Worm (Caenorhabditis elegans) whole organism, L4 larva: ENCODE data around the gene K03A11.4.

Source experiments
- D1046.2 ChIP-seq: fragments of 200-800 bp; sonication (Bioruptor generic); IDR thresholded peaks from 2 replicates; pipeline ENCODE4 v1.3.6; 2022; ENCODE audit warnings: missing genetic modification characterization, missing compliant biosample characterization
- F10B5.3 ChIP-seq: sonication (generic microtip); optimal IDR thresholded peaks from 2 replicates; lab custom pipeline; 2016; ENCODE audit warnings: mild to moderate bottlenecking, missing genetic modification characterization, missing compliant biosample characterization
- F26F4.8 ChIP-seq: fragments of 200-800 bp; sonication (Bioruptor generic); conservative IDR thresholded peaks from 2 replicates; pipeline ENCODE4 v1.3.6; 2022; ENCODE audit warnings: missing genetic modification characterization, missing compliant biosample characterization
- F37D6.2 ChIP-seq: sonication (generic microtip); optimal IDR thresholded peaks from 2 replicates; lab custom pipeline; 2016; ENCODE audit warnings: mild to moderate bottlenecking, missing genetic modification characterization, missing compliant biosample characterization
- T26A8.4 ChIP-seq: fragments of 200-800 bp; sonication (Bioruptor generic); IDR thresholded peaks from 2 replicates; pipeline ENCODE4 v1.3.6; 2022; ENCODE audit warnings: missing genetic modification characterization, missing compliant biosample characterization
- Y105C5A.15 ChIP-seq: fragments of 200-800 bp; sonication (Bioruptor generic); IDR thresholded peaks from 2 replicates; pipeline ENCODE4 v1.3.6; 2022; ENCODE audit warnings: missing genetic modification characterization, missing compliant biosample characterization
- ZK546.5 ChIP-seq, 2 experiments: sonication (generic microtip); optimal IDR thresholded peaks; 2 replicates each; lab custom pipeline; 2017; ENCODE audit warnings: missing biosample characterization in 2 of 2, missing genetic modification characterization in 2 of 2
- aha-1 ChIP-seq: fragments of 150-350 bp; peaks from one replicate; lab custom pipeline; 2014; ENCODE audit warnings: missing biosample characterization, missing genetic modification characterization
- aly-2 ChIP-seq: sonication (generic microtip); optimal IDR thresholded peaks from 2 replicates; lab custom pipeline; 2018; ENCODE audit warnings: missing biosample characterization, missing genetic modification characterization
- ama-1 ChIP-seq: fragments of 150-350 bp; optimal IDR thresholded peaks from 2 replicates; lab custom pipeline; 2014; ENCODE audit warnings: inconsistent platforms, mixed read lengths
- attf-4 ChIP-seq: sonication (generic microtip); optimal IDR thresholded peaks from 3 replicates; lab custom pipeline; 2017; ENCODE audit warnings: missing biosample characterization, missing genetic modification characterization
- ceh-20 ChIP-seq: fragments of 200-800 bp; sonication (Bioruptor generic); IDR thresholded peaks from 2 replicates; pipeline ENCODE4 v1.3.6; 2022; ENCODE audit warnings: missing genetic modification reagents, missing genetic modification characterization, missing compliant biosample characterization
- ceh-28 ChIP-seq: fragments of 150-350 bp; optimal IDR thresholded peaks from 2 replicates; lab custom pipeline; 2014; ENCODE audit warnings: missing biosample characterization, missing genetic modification reagents, missing genetic modification characterization
- ceh-62 ChIP-seq: sonication (generic microtip); optimal IDR thresholded peaks from 2 replicates; lab custom pipeline; 2017; ENCODE audit warnings: missing biosample characterization, missing genetic modification characterization
- ceh-82 ChIP-seq: sonication (generic microtip); optimal IDR thresholded peaks from 2 replicates; lab custom pipeline; 2017; ENCODE audit warnings: missing biosample characterization, missing genetic modification characterization
- ces-1 ChIP-seq: fragments of 150-350 bp; sonication (generic microtip); optimal IDR thresholded peaks from 4 replicates; lab custom pipeline; 2014; ENCODE audit warnings: missing biosample characterization, missing genetic modification reagents, missing genetic modification characterization
- cey-2 ChIP-seq: sonication (generic microtip); optimal IDR thresholded peaks from 3 replicates; lab custom pipeline; 2017; ENCODE audit warnings: missing genetic modification characterization, mild to moderate bottlenecking, missing compliant biosample characterization, antibody characterized with exemption, borderline replicate concordance; ENCODE audit not compliant: insufficient read depth
- daf-12 ChIP-seq: fragments of 150-350 bp; optimal IDR thresholded peaks from 2 replicates; lab custom pipeline; 2014; ENCODE audit warnings: missing biosample characterization, missing genetic modification reagents, missing genetic modification characterization
- daf-16 ChIP-seq, 3 experiments: sonication (generic microtip); optimal IDR thresholded peaks; 2 replicates each; lab custom pipeline; 2016 to 2017; ENCODE audit warnings: missing genetic modification characterization in 3 of 3, missing genetic modification reagents in 3 of 3, mild to moderate bottlenecking in 2 of 3, missing compliant biosample characterization in 2 of 3, missing biosample characterization in 1 of 3, moderate library complexity in 1 of 3
- dmd-9 ChIP-seq: fragments of 200-800 bp; sonication (Bioruptor generic); IDR thresholded peaks from 2 replicates; pipeline ENCODE4 v1.3.6; 2022; ENCODE audit warnings: missing genetic modification reagents, missing genetic modification characterization, missing compliant biosample characterization
- dpl-1 ChIP-seq: fragments of 150-350 bp; optimal IDR thresholded peaks from 2 replicates; lab custom pipeline; 2014; ENCODE audit warnings: missing biosample characterization, missing genetic modification reagents, missing genetic modification characterization
- fkh-10 ChIP-seq: fragments of 150-350 bp; optimal IDR thresholded peaks from 2 replicates; lab custom pipeline; 2014; ENCODE audit warnings: missing biosample characterization, missing genetic modification reagents, missing genetic modification characterization
- jun-1 ChIP-seq: fragments of 150-350 bp; optimal IDR thresholded peaks from 2 replicates; lab custom pipeline; 2014; ENCODE audit warnings: missing biosample characterization, missing genetic modification reagents, missing genetic modification characterization
- lin-1 ChIP-seq: fragments of 200-800 bp; sonication (Bioruptor generic); IDR thresholded peaks from 2 replicates; pipeline ENCODE4 v1.3.6; 2022; ENCODE audit warnings: missing genetic modification reagents, missing genetic modification characterization, missing compliant biosample characterization
- lin-15B ChIP-seq: fragments of 150-350 bp; sonication (generic microtip); optimal IDR thresholded peaks from 3 replicates; lab custom pipeline; 2014; ENCODE audit warnings: missing biosample characterization, missing genetic modification characterization
- lin-39 ChIP-seq: fragments of 150-350 bp; optimal IDR thresholded peaks from 2 replicates; lab custom pipeline; 2014; ENCODE audit warnings: missing biosample characterization, missing genetic modification reagents, missing genetic modification characterization
- lir-3 ChIP-seq: sonication (generic microtip); optimal IDR thresholded peaks from 2 replicates; lab custom pipeline; 2016; ENCODE audit warnings: mild to moderate bottlenecking, missing genetic modification characterization, missing compliant biosample characterization
- mdl-1 ChIP-seq, 2 experiments: fragments of 150-350 bp in 1 of 2; sonication (generic microtip) in 1 of 2; optimal IDR thresholded peaks; 2 replicates each; lab custom pipeline; 2014 to 2017; ENCODE audit warnings: missing biosample characterization in 2 of 2, missing genetic modification characterization in 2 of 2
- mep-1 ChIP-seq: fragments of 150-350 bp; sonication (generic microtip); optimal IDR thresholded peaks from 3 replicates; lab custom pipeline; 2014; ENCODE audit warnings: missing biosample characterization, missing genetic modification characterization
- mes-2 ChIP-seq: sonication (generic microtip); optimal IDR thresholded peaks from 2 replicates; lab custom pipeline; 2016; ENCODE audit warnings: missing genotype, mild to moderate bottlenecking, missing genetic modification characterization, missing compliant biosample characterization; ENCODE audit not compliant: poor library complexity, severe bottlenecking
- mxl-2 ChIP-seq: fragments of 200-800 bp; sonication (Bioruptor generic); conservative IDR thresholded peaks from 2 replicates; pipeline ENCODE4 v1.3.6; 2022; ENCODE audit warnings: missing genetic modification reagents, missing genetic modification characterization, missing compliant biosample characterization
- mxl-3 ChIP-seq: fragments of 200-800 bp; sonication (Bioruptor generic); optimal IDR thresholded peaks from 2 replicates; lab custom pipeline; 2018; ENCODE audit warnings: mild to moderate bottlenecking, missing genetic modification characterization, missing compliant biosample characterization
- nhr-10 ChIP-seq: fragments of 150-350 bp; optimal IDR thresholded peaks from 2 replicates; lab custom pipeline; 2014; ENCODE audit warnings: missing biosample characterization, missing genetic modification characterization
- nhr-102 ChIP-seq: sonication (generic microtip); optimal IDR thresholded peaks from 2 replicates; lab custom pipeline; 2016; ENCODE audit warnings: mild to moderate bottlenecking, missing genetic modification characterization, moderate library complexity, missing compliant biosample characterization
- nhr-11 ChIP-seq: fragments of 150-350 bp; optimal IDR thresholded peaks from 2 replicates; lab custom pipeline; 2014; ENCODE audit warnings: missing biosample characterization, missing genetic modification characterization
- nhr-237 ChIP-seq: sonication (generic microtip); optimal IDR thresholded peaks from 2 replicates; lab custom pipeline; 2017; ENCODE audit warnings: missing biosample characterization, missing genetic modification characterization
- nhr-41 ChIP-seq: fragments of 200-800 bp; sonication (Bioruptor generic); IDR thresholded peaks from 2 replicates; pipeline ENCODE4 v1.3.6; 2022; ENCODE audit warnings: missing genetic modification reagents, missing genetic modification characterization, missing compliant biosample characterization
- php-3 ChIP-seq: fragments of 200-800 bp; sonication (Bioruptor generic); IDR thresholded peaks from 2 replicates; pipeline ENCODE4 v1.3.6; 2022; ENCODE audit warnings: missing genetic modification reagents, missing genetic modification characterization, missing compliant biosample characterization
- pqm-1 ChIP-seq: sonication (generic microtip); optimal IDR thresholded peaks from 2 replicates; lab custom pipeline; 2017; ENCODE audit warnings: missing biosample characterization, missing genetic modification characterization
- sdz-12 ChIP-seq: fragments of 200-800 bp; sonication (Bioruptor generic); optimal IDR thresholded peaks from 2 replicates; lab custom pipeline; 2018; ENCODE audit warnings: mild to moderate bottlenecking, missing genetic modification characterization, missing compliant biosample characterization
- set-16 ChIP-seq: fragments of 200-800 bp; sonication (Bioruptor generic); IDR thresholded peaks from 2 replicates; pipeline ENCODE4 v1.3.6; 2022; ENCODE audit warnings: missing genetic modification reagents, missing genetic modification characterization, missing compliant biosample characterization
- snpc-4 ChIP-seq: fragments of 150-350 bp; optimal IDR thresholded peaks from 2 replicates; lab custom pipeline; 2014; ENCODE audit warnings: missing biosample characterization, missing genetic modification characterization
- tra-1 ChIP-seq: fragments of 200-800 bp; sonication (Bioruptor generic); IDR thresholded peaks from 2 replicates; pipeline ENCODE4 v1.3.6; 2022; ENCODE audit warnings: missing genetic modification reagents, missing genetic modification characterization, missing compliant biosample characterization
- vab-7 ChIP-seq: fragments of 200-800 bp; sonication (Bioruptor generic); IDR thresholded peaks from 2 replicates; pipeline ENCODE4 v1.3.6; 2022; ENCODE audit warnings: missing genetic modification reagents, missing genetic modification characterization, missing compliant biosample characterization
- zfp-2 ChIP-seq: sonication (generic microtip); optimal IDR thresholded peaks from 2 replicates; lab custom pipeline; 2016; ENCODE audit warnings: mild to moderate bottlenecking, missing genetic modification characterization, missing compliant biosample characterization
- ztf-7 ChIP-seq: fragments of 150-350 bp; optimal IDR thresholded peaks from 2 replicates; lab custom pipeline; 2014; ENCODE audit warnings: missing biosample characterization, missing genetic modification characterization

The K03A11.4 gene

DNA sequence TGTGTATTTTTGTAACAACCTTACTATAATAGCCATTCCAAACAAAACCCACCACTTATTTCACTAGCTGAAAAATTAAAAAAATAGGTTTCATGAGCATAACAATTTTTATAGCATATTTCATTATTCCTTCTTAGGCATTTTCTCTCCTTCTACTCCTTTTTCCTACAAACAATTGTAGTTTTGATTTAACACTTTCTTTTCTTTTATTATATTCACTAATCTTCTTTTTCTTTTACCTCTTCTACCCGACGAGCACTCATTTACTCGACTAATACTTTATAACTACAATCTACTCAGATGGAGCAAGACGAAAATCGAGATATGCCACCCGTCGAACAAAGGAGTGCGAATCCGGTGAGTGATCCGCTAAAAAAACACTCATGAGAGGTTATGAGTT, 29.7 kb upstream of the K03A11.4 start, which contains the start of gene C53C7.3:
C53C7.3 (plus strand) TSS at position 301 of the 400 bp plus-strand sequence.
- TF ChIP-seq lir-3 = no peak
- no peak for TF ChIP-seq ZK546.5 (tag; optimal IDR thresholded peaks at IDR 0.05; lab: Kevin White, UChicago)
- TF ChIP-seq aha-1 = no peak
- TF ChIP-seq Y105C5A.15 (GFP tag; lab: Robert Waterston, UW) = no peak
- TF ChIP-seq lin-39 (tag; lab: Kevin White, UChicago) = no peak
- TF ChIP-seq zfp-2 (tag; lab: Kevin White, UChicago) = no peak
- no peak for TF ChIP-seq jun-1 (tag; lab: Kevin White, UChicago)

DNA sequence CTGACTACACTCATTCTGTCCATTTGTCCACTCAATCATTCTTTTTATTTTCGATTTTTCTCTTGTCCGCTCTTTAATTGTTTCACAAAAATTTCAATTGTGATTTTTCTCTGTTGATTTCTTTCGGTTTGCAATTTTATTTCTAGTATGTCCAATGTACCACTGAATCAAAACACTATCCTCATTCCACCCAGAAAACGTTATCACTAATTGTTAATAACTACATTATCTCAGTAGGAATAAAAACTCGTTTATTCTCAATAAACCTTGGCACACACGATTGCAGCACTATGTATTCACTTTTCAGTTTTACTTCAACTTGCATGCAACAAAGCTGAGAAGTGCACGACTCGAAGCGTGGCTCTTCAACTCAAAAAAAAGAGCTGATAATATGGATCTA, 26.6 kb upstream of the K03A11.4 start, which contains the start of gene K03A11.1:
K03A11.1 (plus strand) TSS at position 301 of the 400 bp plus-strand sequence.
- TF ChIP-seq D1046.2 = no peak
- no peak for TF ChIP-seq attf-4
- no peak for TF ChIP-seq nhr-102
- no peak for TF ChIP-seq ama-1 (lab: Kevin White, UChicago)
- TF ChIP-seq mdl-1 (tag; optimal IDR thresholded peaks at IDR 0.05; lab: Kevin White, UChicago) = no peak

- TF ChIP-seq mes-2 (tag; lab: Kevin White, UChicago) = no peak
- no peak for TF ChIP-seq php-3 (GFP tag; lab: Robert Waterston, UW)
- no peak for TF ChIP-seq daf-16 (GFP tag; optimal IDR thresholded peaks at IDR 0.05; lab: Kevin White, UChicago)
- no peak for TF ChIP-seq daf-16 (tag; optimal IDR thresholded peaks at IDR 0.05; lab: Kevin White, UChicago)
- TF ChIP-seq attf-4 = no peak
- TF ChIP-seq lin-15B = no peak
Measured at ce11 chrX:13055560-13055959, 22.4 kb upstream of the K03A11.4 start, which contains the start of gene K03A11.6. Gene K03A11.6, plus strand, starts transcription at chrX:13055860.

- peak; percentile 95 for TF ChIP-seq pqm-1 (tag; lab: Kevin White, UChicago)
- no peak for TF ChIP-seq fkh-10 (GFP tag; lab: Kevin White, UChicago)
- TF ChIP-seq Y105C5A.15 (GFP tag; lab: Robert Waterston, UW) = no peak
- no peak for TF ChIP-seq ceh-82 (tag; lab: Kevin White, UChicago)
- no peak for TF ChIP-seq ceh-62 (tag; lab: Kevin White, UChicago)
- TF ChIP-seq daf-12 (tag; lab: Kevin White, UChicago) = no peak
- TF ChIP-seq F10B5.3 (tag; lab: Kevin White, UChicago) = no peak
- no peak for TF ChIP-seq nhr-10 (tag; lab: Kevin White, UChicago)
- peak; percentile 69 for TF ChIP-seq ztf-7 (tag; lab: Kevin White, UChicago)
- TF ChIP-seq snpc-4 (tag; lab: Kevin White, UChicago) = no peak
- no peak for TF ChIP-seq zfp-2 (tag; lab: Kevin White, UChicago)
- no peak for TF ChIP-seq vab-7
- TF ChIP-seq set-16 (GFP tag; lab: Robert Waterston, UW) = no peak
- TF ChIP-seq dmd-9 (GFP tag; lab: Robert Waterston, UW) = no peak
- no peak for TF ChIP-seq F37D6.2
- TF ChIP-seq mxl-2 (GFP tag; lab: Robert Waterston, UW) = no peak
- TF ChIP-seq nhr-41 (GFP tag; lab: Robert Waterston, UW) = no peak
- no peak for TF ChIP-seq lin-1 (GFP tag; lab: Robert Waterston, UW)
- no peak for TF ChIP-seq ZK546.5 (tag; optimal IDR thresholded peaks at IDR 0.05; lab: Kevin White, UChicago)
- no peak for TF ChIP-seq lin-39 (tag; lab: Kevin White, UChicago)
- TF ChIP-seq sdz-12 = no peak
- no peak for TF ChIP-seq mep-1 (tag; lab: Kevin White, UChicago)
- TF ChIP-seq nhr-237 (tag; lab: Kevin White, UChicago) = no peak
- TF ChIP-seq cey-2 (tag; lab: Kevin White, UChicago) = no peak
- TF ChIP-seq F26F4.8 (GFP tag; lab: Robert Waterston, UW) = no peak
- TF ChIP-seq tra-1 (GFP tag; lab: Robert Waterston, UW) = no peak
- TF ChIP-seq aly-2 = no peak
- TF ChIP-seq php-3 (GFP tag; lab: Robert Waterston, UW) = peak; percentile 49; the same call in 1 of the 2 replicates
- no peak for TF ChIP-seq ceh-20 (GFP tag; lab: Robert Waterston, UW)
- TF ChIP-seq mxl-3 (GFP tag; lab: Kevin White, UChicago) = no peak
- no peak for TF ChIP-seq dpl-1 (GFP tag; lab: Kevin White, UChicago)
- TF ChIP-seq ceh-28 (tag; lab: Kevin White, UChicago) = no peak
- no peak for TF ChIP-seq T26A8.4 (GFP tag; lab: Robert Waterston, UW)
- no peak for TF ChIP-seq ces-1 (GFP tag; lab: Kevin White, UChicago)
- no peak for TF ChIP-seq nhr-11 (tag; lab: Kevin White, UChicago)
- TF ChIP-seq nhr-102 = no peak
Measured at ce11 chrX:13059984-13060383, 18.0 kb upstream of the K03A11.4 start.
